Worm (Caenorhabditis elegans) whole organism, young adult: ENCODE measurements around the gene C47E12.13.
A peak's percentile ranks its signal among the peaks of the same experiment; 100 is the strongest.

Source experiments
- B0019.2 ChIP-seq: fragments of 200-800 bp; sonication (Bioruptor generic); conservative IDR thresholded peaks from 2 replicates; pipeline ENCODE4 v1.3.6; 2022; ENCODE audit warnings: missing genetic modification reagents, missing genetic modification characterization, missing compliant biosample characterization
- B0035.1 ChIP-seq: sonication (generic microtip); optimal IDR thresholded peaks from 2 replicates; lab custom pipeline; 2016; ENCODE audit warnings: missing genetic modification characterization, mild to moderate bottlenecking, missing compliant biosample characterization, missing genotype, missing genetic modification reagents
- B0261.1 ChIP-seq: sonication (generic microtip); optimal IDR thresholded peaks from 2 replicates; lab custom pipeline; 2016; ENCODE audit warnings: mild to moderate bottlenecking, missing genetic modification characterization, moderate library complexity, missing compliant biosample characterization
- F39B2.1 ChIP-seq: fragments of 200-800 bp; sonication (Bioruptor generic); IDR thresholded peaks from 2 replicates; pipeline ENCODE4 v1.3.6; 2022; ENCODE audit warnings: missing genetic modification reagents, missing genetic modification characterization, missing compliant biosample characterization
- F52B5.7 ChIP-seq: sonication (generic microtip); optimal IDR thresholded peaks from 2 replicates; lab custom pipeline; 2016; ENCODE audit warnings: mild to moderate bottlenecking, missing genetic modification characterization, missing compliant biosample characterization
- K11D2.4 ChIP-seq: fragments of 200-800 bp; sonication (Bioruptor generic); IDR thresholded peaks from 2 replicates; pipeline ENCODE4 v1.3.6; 2022; ENCODE audit warnings: missing genetic modification reagents, missing genetic modification characterization, missing compliant biosample characterization
- T07F8.4 ChIP-seq: sonication (generic microtip); optimal IDR thresholded peaks from 2 replicates; lab custom pipeline; 2016; ENCODE audit warnings: mild to moderate bottlenecking, missing genetic modification characterization, moderate library complexity, missing compliant biosample characterization
- Y56A3A.18 ChIP-seq: fragments of 200-800 bp; sonication (Bioruptor generic); IDR thresholded peaks from 2 replicates; pipeline ENCODE4 v1.3.6; 2022; ENCODE audit warnings: missing genetic modification reagents, missing genetic modification characterization, missing compliant biosample characterization
- Y67H2A.10 ChIP-seq: fragments of 200-800 bp; sonication (Bioruptor generic); conservative IDR thresholded peaks from 2 replicates; pipeline ENCODE4 v1.3.6; 2022; ENCODE audit warnings: missing genetic modification reagents, missing genetic modification characterization, missing compliant biosample characterization
- aptf-2 ChIP-seq: fragments of 200-800 bp; sonication (Bioruptor generic); conservative IDR thresholded peaks from 2 replicates; pipeline ENCODE4 v1.3.6; 2022; ENCODE audit warnings: missing genetic modification reagents, missing genetic modification characterization, missing compliant biosample characterization
- aptf-3 ChIP-seq: fragments of 200-800 bp; sonication (Bioruptor generic); IDR thresholded peaks from 2 replicates; pipeline ENCODE4 v1.3.6; 2022; ENCODE audit warnings: missing genetic modification characterization, missing compliant biosample characterization
- athp-1 ChIP-seq: sonication (generic microtip); optimal IDR thresholded peaks from 2 replicates; lab custom pipeline; 2017; ENCODE audit warnings: mild to moderate bottlenecking, missing genetic modification characterization, missing compliant biosample characterization
- attf-6 ChIP-seq: fragments of 200-800 bp; sonication (Bioruptor generic); IDR thresholded peaks from 2 replicates; pipeline ENCODE4 v1.3.6; 2022; ENCODE audit warnings: missing genetic modification reagents, missing genetic modification characterization, missing compliant biosample characterization
- cebp-1 ChIP-seq, 2 experiments: fragments of 200-800 bp in 1 of 2; sonication (Bioruptor generic) in 1 of 2; sonication (generic microtip) in 1 of 2; IDR thresholded peaks in 1 of 2; optimal IDR thresholded peaks in 1 of 2; 2 replicates each; pipeline versions ENCODE4 v1.3.6 to Lab custom; 2017 to 2022; ENCODE audit warnings: missing compliant biosample characterization in 2 of 2, missing genetic modification characterization in 2 of 2, mild to moderate bottlenecking in 1 of 2, missing genetic modification reagents in 1 of 2, moderate library complexity in 1 of 2
- cebp-2 ChIP-seq: fragments of 200-800 bp; sonication (Bioruptor generic); IDR thresholded peaks from 2 replicates; pipeline ENCODE4 v1.3.6; 2022; ENCODE audit warnings: missing genetic modification characterization, missing compliant biosample characterization
- ceh-100 ChIP-seq: fragments of 200-800 bp; sonication (Bioruptor generic); IDR thresholded peaks from 2 replicates; pipeline ENCODE4 v1.3.6; 2022; ENCODE audit warnings: missing genetic modification reagents, missing genetic modification characterization, missing compliant biosample characterization
- ceh-79 ChIP-seq: sonication (generic microtip); optimal IDR thresholded peaks from 2 replicates; lab custom pipeline; 2017; ENCODE audit warnings: mild to moderate bottlenecking, missing genetic modification characterization, missing compliant biosample characterization
- efl-1 ChIP-seq: fragments of 150-350 bp; optimal IDR thresholded peaks from 2 replicates; lab custom pipeline; 2014; ENCODE audit warnings: missing biosample characterization, missing genetic modification reagents, missing genetic modification characterization
- egl-18 ChIP-seq: fragments of 200-800 bp; sonication (Bioruptor generic); IDR thresholded peaks from 2 replicates; pipeline ENCODE4 v1.3.6; 2022; ENCODE audit warnings: missing genetic modification reagents, missing genetic modification characterization, missing compliant biosample characterization
- hmg-20 ChIP-seq: fragments of 200-800 bp; sonication (Bioruptor generic); IDR thresholded peaks from 2 replicates; pipeline ENCODE4 v1.3.6; 2022; ENCODE audit warnings: missing genetic modification reagents, missing genetic modification characterization, missing compliant biosample characterization
- lag-1 ChIP-seq: fragments of 200-800 bp; sonication (Bioruptor generic); IDR thresholded peaks from 2 replicates; pipeline ENCODE4 v1.3.6; 2022; ENCODE audit warnings: missing genetic modification reagents, missing genetic modification characterization, missing compliant biosample characterization
- lin-26 ChIP-seq: fragments of 200-800 bp; sonication (Bioruptor generic); IDR thresholded peaks from 2 replicates; pipeline ENCODE4 v1.3.6; 2022; ENCODE audit warnings: missing genetic modification reagents, missing genetic modification characterization, missing compliant biosample characterization
- lin-54 ChIP-seq: fragments of 200-800 bp; sonication (Bioruptor generic); optimal IDR thresholded peaks from 2 replicates; lab custom pipeline; 2018; ENCODE audit warnings: mild to moderate bottlenecking, missing genetic modification characterization, missing compliant biosample characterization
- lsy-27 ChIP-seq: sonication (generic microtip); optimal IDR thresholded peaks from 2 replicates; lab custom pipeline; 2017; ENCODE audit warnings: missing genetic modification characterization, mild to moderate bottlenecking, missing compliant biosample characterization, antibody characterized with exemption, missing genotype, borderline replicate concordance; ENCODE audit not compliant: insufficient read depth
- madf-10 ChIP-seq: sonication (generic microtip); optimal IDR thresholded peaks from 2 replicates; lab custom pipeline; 2016; ENCODE audit warnings: mild to moderate bottlenecking, missing genetic modification characterization, missing compliant biosample characterization
- madf-3 ChIP-seq: fragments of 200-800 bp; sonication (Bioruptor generic); IDR thresholded peaks from 2 replicates; pipeline ENCODE4 v1.3.6; 2022; ENCODE audit warnings: missing genetic modification reagents, missing genetic modification characterization, missing compliant biosample characterization
- madf-6 ChIP-seq: fragments of 200-800 bp; sonication (Bioruptor generic); IDR thresholded peaks from 2 replicates; pipeline ENCODE4 v1.3.6; 2022; ENCODE audit warnings: missing genetic modification reagents, missing genetic modification characterization, missing compliant biosample characterization
- mel-28 ChIP-seq: sonication (generic microtip); optimal IDR thresholded peaks from 2 replicates; lab custom pipeline; 2016; ENCODE audit warnings: borderline replicate concordance, mild to moderate bottlenecking, missing genetic modification characterization, missing compliant biosample characterization
- nfya-2 ChIP-seq: fragments of 200-800 bp; sonication (Bioruptor generic); IDR thresholded peaks from 2 replicates; pipeline ENCODE4 v1.3.6; 2022; ENCODE audit warnings: missing genetic modification reagents, missing genetic modification characterization, missing compliant biosample characterization
- nhr-27 ChIP-seq: fragments of 200-800 bp; sonication (Bioruptor generic); optimal IDR thresholded peaks from 2 replicates; lab custom pipeline; 2018; ENCODE audit warnings: mild to moderate bottlenecking, missing genetic modification characterization, moderate library complexity, missing compliant biosample characterization
- nhr-80 ChIP-seq: sonication (generic microtip); optimal IDR thresholded peaks from 2 replicates; lab custom pipeline; 2016; ENCODE audit warnings: missing genetic modification characterization, missing compliant biosample characterization
- pbrm-1 ChIP-seq: fragments of 200-800 bp; sonication (Bioruptor generic); IDR thresholded peaks from 2 replicates; pipeline ENCODE4 v1.3.6; 2022; ENCODE audit warnings: missing genetic modification reagents, missing genetic modification characterization, missing compliant biosample characterization
- rcor-1 ChIP-seq: fragments of 200-800 bp; sonication (Bioruptor generic); IDR thresholded peaks from 2 replicates; pipeline ENCODE4 v1.3.6; 2022; ENCODE audit warnings: missing genetic modification reagents, missing genetic modification characterization, missing compliant biosample characterization
- repo-1 ChIP-seq: sonication (generic microtip); optimal IDR thresholded peaks from 2 replicates; lab custom pipeline; 2017; ENCODE audit warnings: mild to moderate bottlenecking, missing genetic modification characterization, missing compliant biosample characterization
- rpc-1 ChIP-seq, 2 experiments: fragments of 150-350 bp in 1 of 2; sonication (generic microtip) in 1 of 2; optimal IDR thresholded peaks; 2 replicates each; lab custom pipeline; 2014 to 2018; ENCODE audit warnings: missing biosample characterization in 1 of 2, missing genetic modification characterization in 1 of 2, missing genetic modification reagents in 1 of 2, missing genotype in 1 of 2
- sdz-38 ChIP-seq: sonication (generic microtip); optimal IDR thresholded peaks from 2 replicates; lab custom pipeline; 2016; ENCODE audit warnings: missing genotype, missing genetic modification characterization, missing compliant biosample characterization
- snpc-4 ChIP-seq, 5 experiments: fragments of 150-350 bp in 1 of 5; sonication (generic microtip) in 4 of 5; optimal IDR thresholded peaks; 2 replicates each; lab custom pipeline; 2014 to 2018; ENCODE audit warnings: missing genetic modification characterization in 5 of 5, missing biosample characterization in 3 of 5, antibody characterized with exemption in 2 of 5, mild to moderate bottlenecking in 2 of 5, missing compliant biosample characterization in 2 of 5, missing genotype in 2 of 5, moderate library complexity in 2 of 5, missing genetic modification reagents in 1 of 5
- sptf-2 ChIP-seq: fragments of 200-800 bp; sonication (Bioruptor generic); optimal IDR thresholded peaks from 2 replicates; lab custom pipeline; 2018; ENCODE audit warnings: mild to moderate bottlenecking, missing genetic modification characterization, missing compliant biosample characterization
- tbp1 ChIP-seq: fragments of 200-800 bp; sonication (Bioruptor generic); optimal IDR thresholded peaks from 2 replicates; lab custom pipeline; 2018; ENCODE audit warnings: mild to moderate bottlenecking, missing genetic modification characterization, missing compliant biosample characterization
- tlf-1 ChIP-seq: fragments of 200-800 bp; sonication (Bioruptor generic); optimal IDR thresholded peaks from 2 replicates; lab custom pipeline; 2018; ENCODE audit warnings: mild to moderate bottlenecking, missing genetic modification characterization, missing compliant biosample characterization
- unc-130 ChIP-seq: sonication (generic microtip); optimal IDR thresholded peaks from 2 replicates; lab custom pipeline; 2016; ENCODE audit warnings: missing genetic modification reagents, missing genetic modification characterization, missing compliant biosample characterization
- zfh-2 ChIP-seq: fragments of 200-800 bp; sonication (Bioruptor generic); conservative IDR thresholded peaks from 2 replicates; pipeline ENCODE4 v1.3.6; 2022; ENCODE audit warnings: missing genetic modification reagents, missing genetic modification characterization, missing compliant biosample characterization
- ztf-22 ChIP-seq: fragments of 200-800 bp; sonication (Bioruptor generic); optimal IDR thresholded peaks from 2 replicates; lab custom pipeline; 2018; ENCODE audit warnings: mild to moderate bottlenecking, missing genetic modification characterization, moderate library complexity, missing compliant biosample characterization
- ztf-25 ChIP-seq: fragments of 200-800 bp; sonication (Bioruptor generic); IDR thresholded peaks from 2 replicates; pipeline ENCODE4 v1.3.6; 2022; ENCODE audit warnings: missing genetic modification reagents, missing genetic modification characterization, missing compliant biosample characterization
- ztf-3 ChIP-seq: fragments of 200-800 bp; sonication (Bioruptor generic); optimal IDR thresholded peaks from 2 replicates; lab custom pipeline; 2018; ENCODE audit warnings: mild to moderate bottlenecking, missing genetic modification characterization, missing compliant biosample characterization
- ztf-6 ChIP-seq: fragments of 200-800 bp; sonication (Bioruptor generic); IDR thresholded peaks from 2 replicates; pipeline ENCODE4 v1.3.6; 2022; ENCODE audit warnings: missing genetic modification reagents, missing genetic modification characterization, missing compliant biosample characterization

The C47E12.13 gene

ce11 chrIV:9994895-9995394 is 11.7 kb downstream of the C47E12.13 start, which contains the start of gene uba-1 (continued):
- TF ChIP-seq nhr-27 (tag; lab: Kevin White, UChicago) (no peak), snpc-4 (GFP tag; optimal IDR thresholded peaks at IDR 0.05; lab: Kevin White, UChicago) (no peak), snpc-4 (tag; optimal IDR thresholded peaks at IDR 0.05; lab: Kevin White, UChicago) (peak; percentile 6 to 50 (median 40)), hmg-20 (GFP tag; lab: Robert Waterston, UW) (no peak), mel-28 (tag; lab: Kevin White, UChicago) (no peak), lin-26 (GFP tag; lab: Robert Waterston, UW) (peak; percentile 11; the same call in 1 of the 2 replicates), egl-18 (GFP tag; lab: Robert Waterston, UW) (no peak), rcor-1 (0 out of 2 replicates have a peak, but pooled peaks have one; percentile 6), ztf-25 (GFP tag; lab: Robert Waterston, UW) (no peak), ztf-22 (peak; percentile 31), sptf-2 (GFP tag; lab: Kevin White, UChicago) (no peak), F39B2.1 (GFP tag; lab: Robert Waterston, UW) (no peak), cebp-2 (GFP tag; lab: Robert Waterston, UW) (no peak), unc-130 (GFP tag; lab: Kevin White, UChicago) (peak; percentile 55), Y67H2A.10 (no peak), ztf-3 (GFP tag; lab: Kevin White, UChicago) (no peak), aptf-2 (GFP tag; lab: Robert Waterston, UW) (0 out of 2 replicates have a peak, but pooled peaks have one; percentile 19), K11D2.4 (GFP tag; lab: Robert Waterston, UW) (0 out of 2 replicates have a peak, but pooled peaks have one; percentile 18), tlf-1 (GFP tag; lab: Kevin White, UChicago) (peak; percentile 87), pbrm-1 (GFP tag; lab: Robert Waterston, UW) (peak; percentile 63; the same call in 1 of the 2 replicates), sdz-38 (tag; lab: Kevin White, UChicago) (no peak), B0261.1 (tag; lab: Kevin White, UChicago) (no peak), rpc-1 (optimal IDR thresholded peaks at IDR 0.05; lab: Kevin White, UChicago) (no peak), rpc-1 (tag; optimal IDR thresholded peaks at IDR 0.05; lab: Kevin White, UChicago) (no peak), lsy-27 (tag; lab: Kevin White, UChicago) (no peak), B0035.1 (tag; lab: Kevin White, UChicago) (no peak), ceh-100 (no peak), athp-1 (tag; lab: Kevin White, UChicago) (peak; percentile 53), lin-54 (GFP tag; lab: Kevin White, UChicago) (peak; percentile 79), repo-1 (peak; percentile 84), lag-1 (GFP tag; lab: Robert Waterston, UW) (no peak), tbp1 (GFP tag; lab: Kevin White, UChicago) (peak; percentile 42), madf-6 (GFP tag; lab: Robert Waterston, UW) (peak; percentile 94), T07F8.4 (tag; lab: Kevin White, UChicago) (no peak), ceh-79 (tag; lab: Kevin White, UChicago) (no peak), madf-3 (GFP tag; lab: Robert Waterston, UW) (no peak), aptf-3 (GFP tag; lab: Robert Waterston, UW) (no peak), nfya-2 (no peak), madf-10 (tag; lab: Kevin White, UChicago) (peak; percentile 53), B0019.2 (GFP tag; lab: Robert Waterston, UW) (peak; percentile 64; the same call in 1 of the 2 replicates), zfh-2 (GFP tag; lab: Robert Waterston, UW) (no peak), attf-6 (GFP tag; lab: Robert Waterston, UW) (0 out of 2 replicates have a peak, but pooled peaks have one; percentile 25), F52B5.7 (tag; lab: Kevin White, UChicago) (peak; percentile 35), cebp-1 (GFP tag; IDR thresholded peaks at IDR 0.05; lab: Robert Waterston, UW) (peak; percentile 49; the same call in 1 of the 2 replicates), cebp-1 (tag; optimal IDR thresholded peaks at IDR 0.05; lab: Kevin White, UChicago) (peak; percentile 94), Y56A3A.18 (no peak; the same call in 1 of the 2 replicates), nhr-80 (peak; percentile 7), ztf-6 (GFP tag; lab: Robert Waterston, UW) (no peak), efl-1 (GFP tag; lab: Kevin White, UChicago) (peak; percentile 94)
